Worm (Caenorhabditis elegans) whole organism, L1 larva: ENCODE measurements around the gene K08H2.4.
A peak's percentile ranks its signal among the peaks of the same experiment; 100 is the strongest.

Experiments used
- C16A3.4 ChIP-seq: fragments of 150-350 bp; optimal IDR thresholded peaks from 2 replicates; lab custom pipeline; 2014; ENCODE audit warnings: missing biosample characterization, missing genetic modification characterization
- C34B4.2 ChIP-seq: sonication (generic microtip); optimal IDR thresholded peaks from 2 replicates; lab custom pipeline; 2017; ENCODE audit warnings: mild to moderate bottlenecking, missing genetic modification characterization, missing compliant biosample characterization
- F16B12.6 ChIP-seq: fragments of 150-350 bp; optimal IDR thresholded peaks from 2 replicates; lab custom pipeline; 2014; ENCODE audit warnings: missing biosample characterization, missing genetic modification characterization
- Y116A8C.19 ChIP-seq: sonication (generic microtip); optimal IDR thresholded peaks from 2 replicates; lab custom pipeline; 2016; ENCODE audit warnings: missing compliant biosample characterization, missing genetic modification characterization, borderline replicate concordance
- aha-1 ChIP-seq: fragments of 150-350 bp; optimal IDR thresholded peaks from 2 replicates; lab custom pipeline; 2014; ENCODE audit warnings: missing biosample characterization, missing genetic modification characterization
- blmp-1 ChIP-seq: fragments of 150-350 bp; optimal IDR thresholded peaks from 2 replicates; lab custom pipeline; 2014; ENCODE audit warnings: missing biosample characterization, missing genetic modification characterization
- ceh-63 ChIP-seq: fragments of 200-800 bp; sonication (Bioruptor generic); optimal IDR thresholded peaks from 2 replicates; lab custom pipeline; 2018; ENCODE audit warnings: mild to moderate bottlenecking, missing genetic modification characterization, missing compliant biosample characterization
- ceh-8 ChIP-seq: fragments of 200-800 bp; sonication (Bioruptor generic); optimal IDR thresholded peaks from 2 replicates; lab custom pipeline; 2018; ENCODE audit warnings: mild to moderate bottlenecking, missing genetic modification characterization, moderate library complexity, missing compliant biosample characterization
- ceh-82 ChIP-seq, 3 experiments: fragments of 150-350 bp in 1 of 3; sonication (generic microtip) in 2 of 3; optimal IDR thresholded peaks; 2 replicates each; lab custom pipeline; 2014 to 2017; ENCODE audit warnings: missing biosample characterization in 3 of 3, missing genetic modification characterization in 3 of 3
- ceh-90 ChIP-seq: sonication (generic microtip); optimal IDR thresholded peaks from 2 replicates; lab custom pipeline; 2016; ENCODE audit warnings: missing genetic modification characterization, missing compliant biosample characterization
- ces-1 ChIP-seq: fragments of 150-350 bp; optimal IDR thresholded peaks from 2 replicates; lab custom pipeline; 2014; ENCODE audit warnings: missing biosample characterization, missing genetic modification reagents, missing genetic modification characterization
- dpl-1 ChIP-seq, 3 experiments: fragments of 150-350 bp in 2 of 3; sonication (generic microtip) in 1 of 3; optimal IDR thresholded peaks; 2 replicates each; lab custom pipeline; 2014 to 2017; ENCODE audit warnings: missing biosample characterization in 3 of 3, missing genetic modification characterization in 3 of 3, missing genetic modification reagents in 3 of 3
- efl-1 ChIP-seq, 4 experiments: fragments of 150-350 bp; optimal IDR thresholded peaks in 3 of 4; peaks in 1 of 4; 1 replicate in 1 of 4; 2 replicates in 3 of 4; lab custom pipeline; 2014; ENCODE audit warnings: missing biosample characterization in 2 of 4, missing genetic modification characterization in 2 of 4, missing genetic modification reagents in 2 of 4
- egl-13 ChIP-seq: sonication (generic microtip); optimal IDR thresholded peaks from 2 replicates; lab custom pipeline; 2016; ENCODE audit warnings: missing genotype, missing genetic modification reagents, missing genetic modification characterization, missing compliant biosample characterization
- elt-3 ChIP-seq, 6 experiments: fragments of 150-350 bp in 1 of 6; sonication (generic microtip); optimal IDR thresholded peaks; 2 replicates each; lab custom pipeline; 2017 to 2018; ENCODE audit warnings: missing biosample characterization in 6 of 6, missing genetic modification characterization in 6 of 6, inconsistent platforms in 1 of 6
- ets-5 ChIP-seq: fragments of 200-800 bp; sonication (Bioruptor generic); IDR thresholded peaks from 2 replicates; pipeline ENCODE4 v1.3.6; 2022; ENCODE audit warnings: missing genetic modification characterization, missing compliant biosample characterization
- fkh-10 ChIP-seq: sonication (generic microtip); optimal IDR thresholded peaks from 2 replicates; lab custom pipeline; 2017; ENCODE audit warnings: missing biosample characterization, missing genetic modification reagents, missing genetic modification characterization
- grh-1 ChIP-seq: fragments of 200-800 bp; sonication (Bioruptor generic); IDR thresholded peaks from 2 replicates; pipeline ENCODE4 v1.3.6; 2022; ENCODE audit warnings: missing genetic modification reagents, missing genetic modification characterization, missing compliant biosample characterization
- hpl-2 ChIP-seq: fragments of 150-350 bp; optimal IDR thresholded peaks from 2 replicates; lab custom pipeline; 2014; ENCODE audit warnings: missing biosample characterization, missing genetic modification reagents, missing genetic modification characterization
- lin-13 ChIP-seq: fragments of 150-350 bp; optimal IDR thresholded peaks from 2 replicates; lab custom pipeline; 2014; ENCODE audit warnings: missing biosample characterization, missing genetic modification reagents, missing genetic modification characterization
- lin-15B ChIP-seq: fragments of 150-350 bp; sonication (generic microtip); optimal IDR thresholded peaks from 3 replicates; lab custom pipeline; 2014; ENCODE audit warnings: missing biosample characterization, missing genetic modification characterization
- lin-39 ChIP-seq: fragments of 150-350 bp; optimal IDR thresholded peaks from 2 replicates; lab custom pipeline; 2014; ENCODE audit warnings: missing biosample characterization, missing genetic modification reagents, missing genetic modification characterization
- lsy-2 ChIP-seq, 2 experiments: fragments of 150-350 bp; optimal IDR thresholded peaks; 2 replicates each; lab custom pipeline; 2014; ENCODE audit warnings: missing biosample characterization in 2 of 2, missing genetic modification characterization in 2 of 2
- mdl-1 ChIP-seq, 2 experiments: fragments of 150-350 bp; optimal IDR thresholded peaks; 2 replicates each; lab custom pipeline; 2014 to 2017; ENCODE audit warnings: missing biosample characterization in 2 of 2, missing genetic modification characterization in 2 of 2, inconsistent platforms in 1 of 2
- mef-2 ChIP-seq: fragments of 150-350 bp; optimal IDR thresholded peaks from 2 replicates; lab custom pipeline; 2014; ENCODE audit warnings: missing biosample characterization, missing genetic modification characterization
- nhr-11 ChIP-seq: fragments of 150-350 bp; optimal IDR thresholded peaks from 2 replicates; lab custom pipeline; 2014; ENCODE audit warnings: missing biosample characterization, missing genetic modification characterization
- nhr-237 ChIP-seq: fragments of 150-350 bp; optimal IDR thresholded peaks from 2 replicates; lab custom pipeline; 2014; ENCODE audit warnings: missing biosample characterization, missing genetic modification characterization
- nhr-71 ChIP-seq: sonication (generic microtip); optimal IDR thresholded peaks from 2 replicates; lab custom pipeline; 2016; ENCODE audit warnings: mild to moderate bottlenecking, missing genetic modification characterization, moderate library complexity, missing compliant biosample characterization
- nhr-76 ChIP-seq: sonication (generic microtip); optimal IDR thresholded peaks from 2 replicates; lab custom pipeline; 2017; ENCODE audit warnings: missing biosample characterization, missing genetic modification characterization
- nhr-77 ChIP-seq: fragments of 150-350 bp; optimal IDR thresholded peaks from 2 replicates; lab custom pipeline; 2014; ENCODE audit warnings: missing biosample characterization, missing genetic modification characterization
- nhr-84 ChIP-seq: sonication (generic microtip); optimal IDR thresholded peaks from 2 replicates; lab custom pipeline; 2017; ENCODE audit warnings: missing biosample characterization, missing genetic modification characterization
- nhr-85 ChIP-seq: sonication (generic microtip); peaks from one replicate; lab custom pipeline; 2016; ENCODE audit warnings: missing genetic modification characterization, inconsistent platforms, missing compliant biosample characterization
- nhr-90 ChIP-seq: sonication (generic microtip); optimal IDR thresholded peaks from 2 replicates; lab custom pipeline; 2016; ENCODE audit warnings: mild to moderate bottlenecking, missing genetic modification characterization, missing compliant biosample characterization; ENCODE audit not compliant: poor library complexity
- pag-3 ChIP-seq: sonication (generic microtip); optimal IDR thresholded peaks from 2 replicates; lab custom pipeline; 2017; ENCODE audit warnings: missing genetic modification characterization, mild to moderate bottlenecking, missing compliant biosample characterization, antibody characterized with exemption, borderline replicate concordance; ENCODE audit not compliant: insufficient read depth
- pax-3 ChIP-seq: fragments of 200-800 bp; sonication (Bioruptor generic); optimal IDR thresholded peaks from 2 replicates; lab custom pipeline; 2018; ENCODE audit warnings: mild to moderate bottlenecking, missing genetic modification characterization, moderate library complexity, missing compliant biosample characterization
- pqm-1 ChIP-seq: sonication (generic microtip); optimal IDR thresholded peaks from 3 replicates; lab custom pipeline; 2017; ENCODE audit warnings: missing biosample characterization, missing genetic modification characterization
- rnt-1 ChIP-seq: sonication (generic microtip); optimal IDR thresholded peaks from 2 replicates; lab custom pipeline; 2016; ENCODE audit warnings: mild to moderate bottlenecking, missing genetic modification characterization, moderate library complexity, missing compliant biosample characterization
- snpc-4 ChIP-seq: fragments of 150-350 bp; optimal IDR thresholded peaks from 2 replicates; lab custom pipeline; 2014; ENCODE audit warnings: missing biosample characterization, missing genetic modification characterization
- sox-4 ChIP-seq: sonication (generic microtip); optimal IDR thresholded peaks from 2 replicates; lab custom pipeline; 2016; ENCODE audit warnings: missing genetic modification characterization, missing compliant biosample characterization
- sup-37 ChIP-seq: fragments of 200-800 bp; sonication (Bioruptor generic); optimal IDR thresholded peaks from 2 replicates; lab custom pipeline; 2018; ENCODE audit warnings: mild to moderate bottlenecking, missing genetic modification characterization, missing compliant biosample characterization
- swsn-7 ChIP-seq: sonication (generic microtip); optimal IDR thresholded peaks from 2 replicates; lab custom pipeline; 2016; ENCODE audit warnings: missing genetic modification characterization, missing compliant biosample characterization
- tbx-2 ChIP-seq: sonication (generic microtip); optimal IDR thresholded peaks from 2 replicates; lab custom pipeline; 2016; ENCODE audit warnings: missing genetic modification characterization, missing compliant biosample characterization
- tlp-1 ChIP-seq: fragments of 150-350 bp; optimal IDR thresholded peaks from 2 replicates; lab custom pipeline; 2014; ENCODE audit warnings: missing biosample characterization, missing genetic modification characterization
- unc-62 ChIP-seq: fragments of 150-350 bp; optimal IDR thresholded peaks from 2 replicates; lab custom pipeline; 2014; ENCODE audit warnings: missing biosample characterization, missing genetic modification reagents, missing genetic modification characterization
- unc-98 ChIP-seq: fragments of 200-800 bp; sonication (Bioruptor generic); IDR thresholded peaks from 2 replicates; pipeline ENCODE4 v1.3.6; 2022; ENCODE audit warnings: missing genetic modification characterization, missing compliant biosample characterization
- vab-15 ChIP-seq: sonication (generic microtip); optimal IDR thresholded peaks from 2 replicates; lab custom pipeline; 2017; ENCODE audit warnings: missing genotype, mild to moderate bottlenecking, missing genetic modification characterization, missing compliant biosample characterization
- xbp-1 ChIP-seq: sonication (generic microtip); optimal IDR thresholded peaks from 2 replicates; lab custom pipeline; 2016; ENCODE audit warnings: missing genetic modification characterization, missing compliant biosample characterization
- zip-4 ChIP-seq: fragments of 200-800 bp; sonication (Bioruptor generic); optimal IDR thresholded peaks from 2 replicates; lab custom pipeline; 2018; ENCODE audit warnings: mild to moderate bottlenecking, missing genetic modification characterization, moderate library complexity, missing compliant biosample characterization
- ztf-11 ChIP-seq, 2 experiments: sonication (generic microtip); optimal IDR thresholded peaks; 2 replicates each; lab custom pipeline; 2016 to 2017; ENCODE audit warnings: missing genetic modification characterization in 2 of 2, missing biosample characterization in 1 of 2, missing compliant biosample characterization in 1 of 2

K08H2.4 gene

ce11 chrX:13250163-13250562, 11.9 kb downstream of the K08H2.4 start (continued):
- TF ChIP-seq rnt-1 (tag; lab: Kevin White, UChicago) (peak; percentile 23), swsn-7 (tag; lab: Kevin White, UChicago) (peak; percentile 25), egl-13 (no peak), mef-2 (tag; lab: Kevin White, UChicago) (no peak), ztf-11 (tag; optimal IDR thresholded peaks at IDR 0.05; lab: Kevin White, UChicago) (no peak), ceh-82 (tag; optimal IDR thresholded peaks at IDR 0.05; lab: Kevin White, UChicago) (peak in 1 of 3 experiments; percentile 6), C16A3.4 (tag; lab: Kevin White, UChicago) (peak; percentile 53), lsy-2 (tag; optimal IDR thresholded peaks at IDR 0.05; lab: Kevin White, UChicago) (peak in 1 of 2 experiments; percentile 30), xbp-1 (tag; lab: Kevin White, UChicago) (no peak), blmp-1 (peak; percentile 91), sox-4 (tag; lab: Kevin White, UChicago) (no peak), nhr-71 (peak; percentile 74)

- peak; percentile 62 for TF ChIP-seq xbp-1 (tag; lab: Kevin White, UChicago)
- peak; percentile 34 to 39 for TF ChIP-seq efl-1 (optimal IDR thresholded peaks at IDR 0.05; lab: Kevin White, UChicago)
- TF ChIP-seq efl-1 (GFP tag; optimal IDR thresholded peaks at IDR 0.05 in 1 of 2; lab: Kevin White, UChicago), result peak in 1 of 2 experiments; percentile 46
- TF ChIP-seq sup-37 (GFP tag; lab: Kevin White, UChicago), result no peak
- TF ChIP-seq C34B4.2 (tag; lab: Kevin White, UChicago), result no peak
- no peak for TF ChIP-seq hpl-2 (GFP tag; lab: Kevin White, UChicago)
- no peak for TF ChIP-seq F16B12.6 (tag; lab: Kevin White, UChicago)
- TF ChIP-seq aha-1 (tag; lab: Kevin White, UChicago), result peak; percentile 26
- TF ChIP-seq ceh-8 (GFP tag; lab: Kevin White, UChicago), result no peak
- TF ChIP-seq dpl-1 (GFP tag; optimal IDR thresholded peaks at IDR 0.05; lab: Kevin White, UChicago), result no peak
- peak; percentile 17 for TF ChIP-seq snpc-4 (tag; lab: Kevin White, UChicago)
- TF ChIP-seq nhr-77 (tag; lab: Kevin White, UChicago), result peak; percentile 44
- TF ChIP-seq grh-1 (GFP tag; lab: Robert Waterston, UW), result peak; percentile 60
- no peak for TF ChIP-seq ces-1 (GFP tag; lab: Kevin White, UChicago)
- TF ChIP-seq nhr-11 (tag; lab: Kevin White, UChicago), result no peak
- peak; percentile 26 for TF ChIP-seq pag-3
- TF ChIP-seq unc-98 (GFP tag; lab: Robert Waterston, UW), result no peak
- peak; percentile 67 for TF ChIP-seq tbx-2 (tag; lab: Kevin White, UChicago)
- peak; percentile 28 for TF ChIP-seq nhr-237
- no peak for TF ChIP-seq nhr-76 (tag; lab: Kevin White, UChicago)
- TF ChIP-seq tlp-1 (tag; lab: Kevin White, UChicago), result no peak
- TF ChIP-seq nhr-90, result peak; percentile 19
- TF ChIP-seq swsn-7 (tag; lab: Kevin White, UChicago), result peak; percentile 74
- TF ChIP-seq ets-5, result no peak
- no peak for TF ChIP-seq Y116A8C.19 (tag; lab: Kevin White, UChicago)
- no peak for TF ChIP-seq lin-39
- peak in 2 of 6 experiments; percentile 8 to 28 for TF ChIP-seq elt-3 (tag; optimal IDR thresholded peaks at IDR 0.05; lab: Kevin White, UChicago)
- no peak for TF ChIP-seq ceh-90 (tag; lab: Kevin White, UChicago)
- TF ChIP-seq nhr-85 (tag; lab: Kevin White, UChicago), result peak; percentile 87
- TF ChIP-seq mdl-1 (tag; optimal IDR thresholded peaks at IDR 0.05; lab: Kevin White, UChicago), result peak; percentile 86 to 97
- TF ChIP-seq fkh-10 (GFP tag; lab: Kevin White, UChicago), result peak; percentile 8
- TF ChIP-seq ztf-11 (tag; optimal IDR thresholded peaks at IDR 0.05; lab: Kevin White, UChicago), result no peak
- TF ChIP-seq lin-15B (tag; lab: Kevin White, UChicago), result no peak
- TF ChIP-seq pqm-1 (tag; lab: Kevin White, UChicago), result no peak
- no peak for TF ChIP-seq zip-4 (GFP tag; lab: Kevin White, UChicago)
- TF ChIP-seq unc-62 (GFP tag; lab: Kevin White, UChicago), result no peak
- peak; percentile 49 for TF ChIP-seq blmp-1
- TF ChIP-seq nhr-84 (tag; lab: Kevin White, UChicago), result no peak
- TF ChIP-seq lin-13 (GFP tag; lab: Kevin White, UChicago), result peak; percentile 25
- peak; percentile 82 for TF ChIP-seq rnt-1 (tag; lab: Kevin White, UChicago)
- no peak for TF ChIP-seq mef-2 (tag; lab: Kevin White, UChicago)
- no peak for TF ChIP-seq ceh-63
- TF ChIP-seq lsy-2 (tag; optimal IDR thresholded peaks at IDR 0.05; lab: Kevin White, UChicago), result peak; percentile 54 to 66
- peak; percentile 39 for TF ChIP-seq vab-15
- TF ChIP-seq ceh-82 (tag; optimal IDR thresholded peaks at IDR 0.05; lab: Kevin White, UChicago), result peak; percentile 7 to 65 (median 26)
- TF ChIP-seq pax-3 (tag; lab: Kevin White, UChicago), result no peak
Observed at ce11 chrX:13251354-13251843, 13.1 kb downstream of the K08H2.4 start.
